Worm (Caenorhabditis elegans) whole organism, late embryonic: ENCODE data around the gene srx-26.

ENCODE experiments used
- K02D7.2 ChIP-seq: sonication (generic microtip); optimal IDR thresholded peaks from 2 replicates; lab custom pipeline; 2017; ENCODE audit warnings: mild to moderate bottlenecking, missing genetic modification characterization, missing compliant biosample characterization
- Y22D7AL.16 ChIP-seq: sonication (generic microtip); optimal IDR thresholded peaks from 2 replicates; lab custom pipeline; 2016; ENCODE audit warnings: missing genetic modification characterization, missing compliant biosample characterization
- ama-1 ChIP-seq: fragments of 150-350 bp; optimal IDR thresholded peaks from 2 replicates; lab custom pipeline; 2014
- ceh-2 ChIP-seq: sonication (generic microtip); optimal IDR thresholded peaks from 2 replicates; lab custom pipeline; 2016; ENCODE audit warnings: missing genotype, missing genetic modification characterization, missing compliant biosample characterization
- ceh-22 ChIP-seq: sonication (generic microtip); optimal IDR thresholded peaks from 2 replicates; lab custom pipeline; 2017; ENCODE audit warnings: missing biosample characterization, missing genetic modification characterization
- ceh-31 ChIP-seq: sonication (generic microtip); optimal IDR thresholded peaks from 2 replicates; lab custom pipeline; 2016; ENCODE audit warnings: missing genetic modification characterization, missing compliant biosample characterization
- ceh-45 ChIP-seq: fragments of 200-800 bp; sonication (Bioruptor generic); IDR thresholded peaks from 2 replicates; pipeline ENCODE4 v1.3.6; 2022; ENCODE audit warnings: missing genetic modification reagents, missing genetic modification characterization, missing compliant biosample characterization
- ceh-6 ChIP-seq: fragments of 200-800 bp; sonication (Bioruptor generic); optimal IDR thresholded peaks from 2 replicates; lab custom pipeline; 2018; ENCODE audit warnings: mild to moderate bottlenecking, missing genetic modification characterization, missing compliant biosample characterization
- elt-2 ChIP-seq: sonication (generic microtip); optimal IDR thresholded peaks from 2 replicates; lab custom pipeline; 2016; ENCODE audit warnings: missing genetic modification reagents, missing genetic modification characterization, missing compliant biosample characterization
- elt-4 ChIP-seq: sonication (generic microtip); optimal IDR thresholded peaks from 2 replicates; lab custom pipeline; 2016; ENCODE audit warnings: missing genetic modification characterization, missing compliant biosample characterization
- ets-4 ChIP-seq: sonication (generic microtip); optimal IDR thresholded peaks from 2 replicates; lab custom pipeline; 2016; ENCODE audit warnings: missing genetic modification characterization, missing compliant biosample characterization
- fkh-10 ChIP-seq: fragments of 150-350 bp; optimal IDR thresholded peaks from 2 replicates; lab custom pipeline; 2014; ENCODE audit warnings: missing biosample characterization, missing genetic modification reagents, missing genetic modification characterization
- gmeb-2 ChIP-seq: sonication (generic microtip); optimal IDR thresholded peaks from 2 replicates; lab custom pipeline; 2016; ENCODE audit warnings: missing genetic modification characterization, inconsistent platforms, missing compliant biosample characterization
- hlh-13 ChIP-seq: fragments of 200-800 bp; sonication (Bioruptor generic); optimal IDR thresholded peaks from 2 replicates; lab custom pipeline; 2018; ENCODE audit warnings: mild to moderate bottlenecking, missing genetic modification characterization, missing compliant biosample characterization
- hlh-6 ChIP-seq: sonication (generic microtip); optimal IDR thresholded peaks from 2 replicates; lab custom pipeline; 2016; ENCODE audit warnings: missing genotype, missing genetic modification characterization, missing compliant biosample characterization
- lim-6 ChIP-seq: sonication (generic microtip); optimal IDR thresholded peaks from 2 replicates; lab custom pipeline; 2016; ENCODE audit warnings: missing genetic modification characterization, missing compliant biosample characterization
- madf-2 ChIP-seq: sonication (generic microtip); optimal IDR thresholded peaks from 2 replicates; lab custom pipeline; 2017; ENCODE audit warnings: missing genetic modification characterization, missing compliant biosample characterization
- mec-3 ChIP-seq: sonication (generic microtip); optimal IDR thresholded peaks from 2 replicates; lab custom pipeline; 2016; ENCODE audit warnings: borderline replicate concordance, missing genetic modification characterization, missing compliant biosample characterization
- nfya-1 ChIP-seq: sonication (generic microtip); optimal IDR thresholded peaks from 2 replicates; lab custom pipeline; 2017; ENCODE audit warnings: missing genetic modification characterization, mild to moderate bottlenecking, missing compliant biosample characterization, antibody characterized with exemption, moderate library complexity
- nhr-232 ChIP-seq: sonication (generic microtip); optimal IDR thresholded peaks from 2 replicates; lab custom pipeline; 2016; ENCODE audit warnings: missing genetic modification characterization, missing compliant biosample characterization
- npax-4 ChIP-seq: sonication (generic microtip); optimal IDR thresholded peaks from 2 replicates; lab custom pipeline; 2016; ENCODE audit warnings: missing genetic modification characterization, missing compliant biosample characterization
- pag-3 ChIP-seq: sonication (generic microtip); optimal IDR thresholded peaks from 2 replicates; lab custom pipeline; 2016; ENCODE audit warnings: missing compliant biosample characterization, missing genetic modification characterization, borderline replicate concordance
- pat-9 ChIP-seq: fragments of 200-800 bp; sonication (Bioruptor generic); optimal IDR thresholded peaks from 2 replicates; lab custom pipeline; 2018; ENCODE audit warnings: mild to moderate bottlenecking, missing genetic modification characterization, moderate library complexity, missing compliant biosample characterization
- pha-2 ChIP-seq: sonication (generic microtip); optimal IDR thresholded peaks from 2 replicates; lab custom pipeline; 2017; ENCODE audit warnings: mild to moderate bottlenecking, missing genetic modification characterization, missing compliant biosample characterization
- sox-2 ChIP-seq: fragments of 200-800 bp; sonication (Bioruptor generic); IDR thresholded peaks from 2 replicates; pipeline ENCODE4 v1.3.6; 2022; ENCODE audit warnings: missing genetic modification reagents, missing genetic modification characterization, missing compliant biosample characterization
- syd-9 ChIP-seq: sonication (generic microtip); optimal IDR thresholded peaks from 2 replicates; lab custom pipeline; 2016; ENCODE audit warnings: mild to moderate bottlenecking, missing genetic modification characterization, moderate library complexity, missing compliant biosample characterization
- ttx-3 ChIP-seq: sonication (generic microtip); optimal IDR thresholded peaks from 2 replicates; lab custom pipeline; 2016; ENCODE audit warnings: missing genetic modification reagents, missing genetic modification characterization, missing compliant biosample characterization
- unc-3 ChIP-seq, 2 experiments: fragments of 200-800 bp in 1 of 2; sonication (Bioruptor generic) in 1 of 2; sonication (generic microtip) in 1 of 2; conservative IDR thresholded peaks in 1 of 2; optimal IDR thresholded peaks in 1 of 2; 2 replicates each; pipeline versions ENCODE4 v1.3.6 to Lab custom; 2016 to 2022; ENCODE audit warnings: missing compliant biosample characterization in 2 of 2, missing genetic modification characterization in 2 of 2, missing genetic modification reagents in 1 of 2
- unc-55 ChIP-seq: sonication (generic microtip); optimal IDR thresholded peaks from 2 replicates; lab custom pipeline; 2017; ENCODE audit warnings: missing biosample characterization, missing genetic modification reagents, missing genetic modification characterization

srx-26 gene

ce11 chrV:2753007-2753406, at the start of gene srx-26:
Gene srx-26, minus strand, starts transcription at chrV:2753107.
- TF ChIP-seq ets-4 (tag; lab: Kevin White, UChicago) (no peak), unc-55 (GFP tag; lab: Kevin White, UChicago) (no peak), syd-9 (tag; lab: Kevin White, UChicago) (no peak), hlh-13 (GFP tag; lab: Kevin White, UChicago) (no peak), ceh-22 (tag; lab: Kevin White, UChicago) (no peak), elt-4 (tag; lab: Kevin White, UChicago) (no peak), mec-3 (no peak), ceh-31 (tag; lab: Kevin White, UChicago) (no peak), ama-1 (lab: Kevin White, UChicago) (no peak), Y22D7AL.16 (no peak), gmeb-2 (no peak), K02D7.2 (no peak)

- TF ChIP-seq mec-3 (no peak), ttx-3 (no peak), ets-4 (tag; lab: Kevin White, UChicago) (no peak), pha-2 (tag; lab: Kevin White, UChicago) (no peak), ceh-22 (tag; lab: Kevin White, UChicago) (no peak), syd-9 (tag; lab: Kevin White, UChicago) (no peak), ceh-6 (GFP tag; lab: Kevin White, UChicago) (no peak), unc-55 (GFP tag; lab: Kevin White, UChicago) (no peak), npax-4 (tag; lab: Kevin White, UChicago) (no peak), pat-9 (tag; lab: Kevin White, UChicago) (no peak)
Observed at ce11 chrV:2801955-2802354, 49.0 kb upstream of the srx-26 start.

ce11 chrV:2800676-2801075, 47.8 kb upstream of the srx-26 start:
- TF ChIP-seq fkh-10 (GFP tag; lab: Kevin White, UChicago), result no peak
- TF ChIP-seq hlh-6 (tag; lab: Kevin White, UChicago), result peak; percentile 7
- TF ChIP-seq, all 69 proteins: peak for 1

- TF ChIP-seq pag-3 (tag; lab: Kevin White, UChicago) (no peak), mec-3 (no peak), lim-6 (no peak), unc-3 (GFP tag; conservative IDR thresholded peaks at IDR 0.05; lab: Robert Waterston, UW) (no peak), unc-3 (tag; optimal IDR thresholded peaks at IDR 0.05; lab: Kevin White, UChicago) (no peak)
Observed at ce11 chrV:2799172-2799869, 46.4 kb upstream of the srx-26 start.

- TF ChIP-seq nfya-1 (tag; lab: Kevin White, UChicago) (no peak), sox-2 (no peak)
Observed at ce11 chrV:2795998-2796397, 43.1 kb upstream of the srx-26 start, which contains the start of gene F54E2.2. Gene F54E2.2, plus strand, starts transcription at chrV:2796298.

- TF ChIP-seq nhr-232 (no peak), elt-2 (tag; lab: Kevin White, UChicago) (no peak), K02D7.2 (no peak), pha-2 (tag; lab: Kevin White, UChicago) (no peak), ceh-45 (GFP tag; lab: Robert Waterston, UW) (no peak), pat-9 (tag; lab: Kevin White, UChicago) (no peak), hlh-6 (tag; lab: Kevin White, UChicago) (no peak)
Observed at ce11 chrV:2792958-2793357, 40.1 kb upstream of the srx-26 start.

ce11 chrV:2780786-2781185, 27.9 kb upstream of the srx-26 start, which contains the start of gene R05D8.11:
Gene R05D8.11, minus strand, starts transcription at chrV:2780886.
- TF ChIP-seq madf-2 (tag; lab: Kevin White, UChicago) (no peak), fkh-10 (GFP tag; lab: Kevin White, UChicago) (no peak), ceh-2 (tag; lab: Kevin White, UChicago) (no peak)
- TF ChIP-seq, all 69 proteins: peak for 0
